Fruit fly (Drosophila melanogaster) whole organism, wandering third instar larva: ENCODE measurements around the gene pyd.

Experiments
- CG32264 ChIP-seq: fragments of 200-800 bp; sonication (Bioruptor generic); optimal IDR thresholded peaks from 2 replicates; lab custom pipeline; 2016; ENCODE audit warnings: missing biosample characterization, missing genetic modification characterization
- Sp1 ChIP-seq: fragments of 200-800 bp; sonication (Bioruptor generic); optimal IDR thresholded peaks from 3 replicates; lab custom pipeline; 2019; ENCODE audit warnings: missing biosample characterization, mild to moderate bottlenecking, missing genetic modification characterization, moderate library complexity
- Vsx2 ChIP-seq: fragments of 200-300, 225-300 bp; sonication (Bioruptor generic); optimal IDR thresholded peaks from 2 replicates; lab custom pipeline; 2018; ENCODE audit warnings: missing biosample characterization, missing genetic modification characterization; ENCODE audit not compliant: partially characterized antibody
- dmrt93B ChIP-seq: fragments of 200-800 bp; sonication (Bioruptor generic); optimal IDR thresholded peaks from 2 replicates; lab custom pipeline; 2018; ENCODE audit warnings: missing biosample characterization, mild to moderate bottlenecking, missing genetic modification characterization
- dsf ChIP-seq: sonication (Bioruptor generic); optimal IDR thresholded peaks from 2 replicates; lab custom pipeline; 2016; ENCODE audit warnings: missing biosample characterization, missing genetic modification characterization, borderline replicate concordance
- ey ChIP-seq: fragments of 200-800 bp; sonication (Bioruptor generic); optimal IDR thresholded peaks from 2 replicates; lab custom pipeline; 2016; ENCODE audit warnings: missing biosample characterization, missing genetic modification characterization
- fru ChIP-seq: fragments of 200-800 bp; sonication (Bioruptor generic); optimal IDR thresholded peaks from 3 replicates; lab custom pipeline; 2016; ENCODE audit warnings: missing biosample characterization, mild to moderate bottlenecking, missing genetic modification characterization
- h ChIP-seq: fragments of 200-800 bp; sonication (Bioruptor generic); optimal IDR thresholded peaks from 3 replicates; lab custom pipeline; 2016; ENCODE audit warnings: missing biosample characterization, mild to moderate bottlenecking, missing genetic modification characterization
- pan ChIP-seq: fragments of >200 bp; optimal IDR thresholded peaks from 2 replicates; lab custom pipeline; 2017
- psq ChIP-seq: fragments of 200-800 bp; sonication (Bioruptor generic); optimal IDR thresholded peaks from 3 replicates; lab custom pipeline; 2017; ENCODE audit warnings: missing biosample characterization, mild to moderate bottlenecking, missing genetic modification characterization, moderate library complexity

DNA sequence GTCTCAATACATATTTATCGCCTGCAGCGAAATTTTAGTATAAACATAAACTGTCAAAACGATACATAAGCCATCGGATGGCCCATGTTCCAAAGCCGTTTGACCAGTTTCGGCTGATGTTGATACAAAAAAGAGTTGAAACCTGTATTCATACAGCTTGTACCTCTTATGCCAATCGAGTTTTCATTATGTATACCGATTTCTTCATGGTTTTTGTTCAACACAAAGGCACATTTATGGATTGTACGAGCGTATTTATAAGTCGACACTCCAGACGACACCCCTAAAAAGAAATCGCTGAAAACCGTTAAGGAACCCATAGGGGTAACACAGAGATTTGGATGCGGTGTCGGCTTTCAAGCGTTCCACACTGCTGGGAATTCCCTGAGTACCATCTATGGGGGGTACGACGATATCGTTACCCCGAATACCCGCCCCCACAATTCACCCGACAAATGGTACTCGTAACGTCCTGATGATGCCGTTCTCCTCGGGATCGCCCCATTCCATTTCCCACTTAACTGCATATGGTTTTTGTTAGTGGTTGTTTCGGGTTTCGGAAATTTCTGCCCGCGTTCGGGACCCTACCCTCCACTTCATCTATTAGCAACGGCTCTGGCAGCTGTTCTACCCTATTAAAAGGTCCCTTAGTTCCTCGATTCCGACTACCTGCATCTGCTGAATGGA, 123.7 kb downstream of the pyd start:
- TF ChIP-seq Sp1 (GFP tag; lab: Kevin White, UChicago) = no peak
- TF ChIP-seq dsf (GFP tag; lab: Kevin White, UChicago) = no peak
- no peak for TF ChIP-seq h (GFP tag; lab: Kevin White, UChicago)
- no peak for TF ChIP-seq dmrt93B (GFP tag; lab: Kevin White, UChicago)
- TF ChIP-seq pan (lab: Kevin White, UChicago) = no peak
- no peak for TF ChIP-seq psq
- no peak for TF ChIP-seq CG32264 (GFP tag; lab: Kevin White, UChicago)
- peak; percentile 26 for TF ChIP-seq ey (GFP tag; lab: Kevin White, UChicago)
- no peak for TF ChIP-seq fru (GFP tag; lab: Kevin White, UChicago)
- no peak for TF ChIP-seq Vsx2 (GFP tag; lab: Kevin White, UChicago)
